Fruit fly (Drosophila melanogaster): Measurements from ENCODE around the gene FucTB.

FucTB gene

DNA sequence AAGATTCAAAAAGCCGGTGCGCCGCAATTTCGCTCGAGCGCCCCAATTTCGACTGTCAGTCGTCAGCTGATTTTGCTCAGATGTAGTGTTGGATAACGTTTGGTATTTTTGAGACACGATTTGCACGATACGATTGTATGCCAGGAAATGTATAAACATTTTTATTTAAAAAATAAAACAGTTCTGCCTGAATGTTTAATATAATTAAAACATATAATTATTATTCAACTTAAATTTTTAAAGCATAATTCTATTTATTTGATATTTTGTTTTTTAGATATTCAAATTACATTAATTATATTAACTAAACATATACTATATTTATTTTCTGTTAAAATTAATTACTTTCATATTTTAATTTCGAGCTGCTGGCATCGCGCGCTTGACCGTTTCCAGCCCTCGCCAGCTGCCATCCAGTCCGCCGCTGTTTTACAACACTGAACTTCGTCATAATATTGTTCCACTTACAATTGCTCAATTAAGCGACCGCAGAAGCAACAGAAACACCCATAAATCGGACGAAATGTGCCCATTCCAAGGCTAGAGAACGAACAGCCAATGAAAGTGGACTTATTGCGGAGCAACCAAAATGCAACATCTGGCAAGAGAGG is at the start of gene FucTB, which contains the start of gene scat (continued):
- TF ChIP-seq CG1647 (GFP tag; optimal IDR thresholded peaks at IDR 0.05) (peak; percentile 64), YL-1 (GFP tag; optimal IDR thresholded peaks at IDR 0.05) (peak; percentile 41), CG8359 (GFP tag; optimal IDR thresholded peaks at IDR 0.05; ENCODE audit: borderline replicate concordance) (peak; percentile 52), Side (GFP tag; optimal IDR thresholded peaks at IDR 0.05) (peak; percentile 24), pb (GFP tag; optimal IDR thresholded peaks at IDR 0.05) (no peak), usp (GFP tag; optimal IDR thresholded peaks at IDR 0.05) (no peak), fd3F (GFP tag; optimal IDR thresholded peaks at IDR 0.05) (peak; percentile 89), fu2 (GFP tag; optimal IDR thresholded peaks at IDR 0.05) (peak; percentile 68), CG10959 (GFP tag; IDR thresholded peaks at IDR 0.05) (peak; percentile 83), Jarid2 (GFP tag; optimal IDR thresholded peaks at IDR 0.05) (peak; percentile 5), lmd (GFP tag; IDR thresholded peaks at IDR 0.05) (peak; percentile 92), nmo (GFP tag; optimal IDR thresholded peaks at IDR 0.05) (peak; percentile 98), CG13424 (tag; optimal IDR thresholded peaks at IDR 0.05) (peak; percentile 97), crc (GFP tag; optimal IDR thresholded peaks at IDR 0.05) (no peak), Dek (tag; optimal IDR thresholded peaks at IDR 0.05) (peak; percentile 89), luna (GFP tag; optimal IDR thresholded peaks at IDR 0.05) (no peak), Taf1 (GFP tag; IDR thresholded peaks at IDR 0.05) (peak; percentile 70), Tbp (GFP tag; optimal IDR thresholded peaks at IDR 0.05) (no peak), CG1792 (GFP tag; optimal IDR thresholded peaks at IDR 0.05) (peak; percentile 79), BEAF-32 (GFP tag; optimal IDR thresholded peaks at IDR 0.05) (peak; percentile 28), NC2β (GFP tag; optimal IDR thresholded peaks at IDR 0.05) (peak; percentile 10), Dbx (GFP tag; IDR thresholded peaks at IDR 0.05) (peak; percentile 94), CG8281 (tag; optimal IDR thresholded peaks at IDR 0.05) (peak; percentile 73), Hey (tag; optimal IDR thresholded peaks at IDR 0.05) (peak; percentile 7), CG32532 (GFP tag; IDR thresholded peaks at IDR 0.05) (peak; percentile 95), CG9817 (tag; optimal IDR thresholded peaks at IDR 0.05) (peak; percentile 94), CG5245 (GFP tag; optimal IDR thresholded peaks at IDR 0.05) (peak; percentile 79), Atf3 (GFP tag; optimal IDR thresholded peaks at IDR 0.05) (peak; percentile 58), kay (GFP tag; optimal IDR thresholded peaks at IDR 0.05) (peak; percentile 76), CG6791 (GFP tag; IDR thresholded peaks at IDR 0.05; ENCODE audit: partially characterized antibody) (no peak), CG10274 (GFP tag; optimal IDR thresholded peaks at IDR 0.05) (peak; percentile 69), CG7839 (tag; optimal IDR thresholded peaks at IDR 0.05) (peak; percentile 90), ftz-f1 (GFP tag; optimal IDR thresholded peaks at IDR 0.05) (peak; percentile 8), CG6689 (GFP tag; IDR thresholded peaks at IDR 0.05) (peak; percentile 94), CG14441 (GFP tag; IDR thresholded peaks at IDR 0.05) (peak; percentile 93), CG13123 (GFP tag; optimal IDR thresholded peaks at IDR 0.05) (peak; percentile 69), NfI (GFP tag; optimal IDR thresholded peaks at IDR 0.05) (peak; percentile 92), D (optimal IDR thresholded peaks at IDR 0.05) (no peak), D (GFP tag; optimal IDR thresholded peaks at IDR 0.05) (peak; percentile 76), CG17802 (tag; optimal IDR thresholded peaks at IDR 0.05) (peak; percentile 70), zf30C (GFP tag; optimal IDR thresholded peaks at IDR 0.05) (no peak), MESR4 (GFP tag; optimal IDR thresholded peaks at IDR 0.05) (peak; percentile 89), CG16863 (GFP tag; optimal IDR thresholded peaks at IDR 0.05) (peak; percentile 14), bcd (GFP tag; optimal IDR thresholded peaks at IDR 0.05) (peak; percentile 95), CG1233 (GFP tag; optimal IDR thresholded peaks at IDR 0.05) (peak; percentile 84), her (GFP tag; optimal IDR thresholded peaks at IDR 0.05) (no peak), CG9797 (GFP tag; optimal IDR thresholded peaks at IDR 0.05) (peak; percentile 31), CG6272 (GFP tag; IDR thresholded peaks at IDR 0.05) (peak; percentile 94), eve (GFP tag; optimal IDR thresholded peaks at IDR 0.05) (no peak), Hsf (GFP tag; optimal IDR thresholded peaks at IDR 0.05) (peak; percentile 80), Usf (GFP tag; optimal IDR thresholded peaks at IDR 0.05) (peak; percentile 95)
